Worm (Caenorhabditis elegans) whole organism, L1 larva: ENCODE measurements around the gene bcl-7.
A peak's percentile ranks its signal among the peaks of the same experiment; 100 is the strongest.

Source experiments
- C04F5.9 ChIP-seq: sonication (generic microtip); optimal IDR thresholded peaks from 2 replicates; lab custom pipeline; 2016; ENCODE audit warnings: missing genetic modification characterization, missing compliant biosample characterization
- C16A3.4 ChIP-seq: fragments of 150-350 bp; optimal IDR thresholded peaks from 2 replicates; lab custom pipeline; 2014; ENCODE audit warnings: missing biosample characterization, missing genetic modification characterization
- aly-2 ChIP-seq: fragments of 150-350 bp; optimal IDR thresholded peaks from 2 replicates; lab custom pipeline; 2014; ENCODE audit warnings: missing biosample characterization, missing genetic modification characterization
- ama-1 ChIP-seq: fragments of 150-350 bp; optimal IDR thresholded peaks from 2 replicates; lab custom pipeline; 2014
- blmp-1 ChIP-seq: fragments of 150-350 bp; optimal IDR thresholded peaks from 2 replicates; lab custom pipeline; 2014; ENCODE audit warnings: missing biosample characterization, missing genetic modification characterization
- ceh-63 ChIP-seq: fragments of 200-800 bp; sonication (Bioruptor generic); optimal IDR thresholded peaks from 2 replicates; lab custom pipeline; 2018; ENCODE audit warnings: mild to moderate bottlenecking, missing genetic modification characterization, missing compliant biosample characterization
- ceh-82 ChIP-seq, 3 experiments: fragments of 150-350 bp in 1 of 3; sonication (generic microtip) in 2 of 3; optimal IDR thresholded peaks; 2 replicates each; lab custom pipeline; 2014 to 2017; ENCODE audit warnings: missing biosample characterization in 3 of 3, missing genetic modification characterization in 3 of 3
- ceh-88 ChIP-seq: fragments of 200-800 bp; sonication (Bioruptor generic); IDR thresholded peaks from 2 replicates; pipeline ENCODE4 v1.3.6; 2022; ENCODE audit warnings: missing genetic modification characterization, missing compliant biosample characterization
- dsc-1 ChIP-seq: sonication (generic microtip); optimal IDR thresholded peaks from 2 replicates; lab custom pipeline; 2016; ENCODE audit warnings: mild to moderate bottlenecking, missing genetic modification characterization, missing compliant biosample characterization
- efl-1 ChIP-seq, 4 experiments: fragments of 150-350 bp; optimal IDR thresholded peaks in 3 of 4; peaks in 1 of 4; 1 replicate in 1 of 4; 2 replicates in 3 of 4; lab custom pipeline; 2014; ENCODE audit warnings: missing biosample characterization in 2 of 4, missing genetic modification characterization in 2 of 4, missing genetic modification reagents in 2 of 4
- elt-3 ChIP-seq, 6 experiments: fragments of 150-350 bp in 1 of 6; sonication (generic microtip); optimal IDR thresholded peaks; 2 replicates each; lab custom pipeline; 2017 to 2018; ENCODE audit warnings: missing biosample characterization in 6 of 6, missing genetic modification characterization in 6 of 6, inconsistent platforms in 1 of 6
- fkh-10 ChIP-seq: sonication (generic microtip); optimal IDR thresholded peaks from 2 replicates; lab custom pipeline; 2017; ENCODE audit warnings: missing biosample characterization, missing genetic modification reagents, missing genetic modification characterization
- fkh-4 ChIP-seq: sonication (generic microtip); optimal IDR thresholded peaks from 2 replicates; lab custom pipeline; 2016; ENCODE audit warnings: missing compliant biosample characterization, missing genetic modification characterization, borderline replicate concordance
- fkh-8 ChIP-seq: sonication (generic microtip); optimal IDR thresholded peaks from 2 replicates; lab custom pipeline; 2016; ENCODE audit warnings: mild to moderate bottlenecking, missing genetic modification characterization, missing compliant biosample characterization
- fos-1 ChIP-seq: fragments of 150-350 bp; optimal IDR thresholded peaks from 2 replicates; lab custom pipeline; 2014; ENCODE audit warnings: missing biosample characterization, missing genetic modification characterization
- grh-1 ChIP-seq: fragments of 200-800 bp; sonication (Bioruptor generic); IDR thresholded peaks from 2 replicates; pipeline ENCODE4 v1.3.6; 2022; ENCODE audit warnings: missing genetic modification reagents, missing genetic modification characterization, missing compliant biosample characterization
- jun-1 ChIP-seq: fragments of 150-350 bp; optimal IDR thresholded peaks from 2 replicates; lab custom pipeline; 2014; ENCODE audit warnings: missing biosample characterization, missing genetic modification reagents, missing genetic modification characterization
- lin-14 ChIP-seq: fragments of 200-800 bp; sonication (Bioruptor generic); optimal IDR thresholded peaks from 2 replicates; lab custom pipeline; 2018; ENCODE audit warnings: mild to moderate bottlenecking, missing genetic modification characterization, moderate library complexity, missing compliant biosample characterization
- lin-35 ChIP-seq, 2 experiments: fragments of 150-350 bp; optimal IDR thresholded peaks; 2 replicates each; lab custom pipeline; 2014; ENCODE audit warnings: missing biosample characterization in 2 of 2, missing genetic modification characterization in 2 of 2, missing genetic modification reagents in 2 of 2
- lir-3 ChIP-seq: sonication (generic microtip); optimal IDR thresholded peaks from 2 replicates; lab custom pipeline; 2016; ENCODE audit warnings: mild to moderate bottlenecking, missing genetic modification characterization, moderate library complexity, missing compliant biosample characterization; ENCODE audit not compliant: poor library complexity
- lsy-2 ChIP-seq, 2 experiments: fragments of 150-350 bp; optimal IDR thresholded peaks; 2 replicates each; lab custom pipeline; 2014; ENCODE audit warnings: missing biosample characterization in 2 of 2, missing genetic modification characterization in 2 of 2
- mep-1 ChIP-seq: fragments of 150-350 bp; optimal IDR thresholded peaks from 2 replicates; lab custom pipeline; 2014; ENCODE audit warnings: missing biosample characterization, missing genetic modification characterization
- nhr-11 ChIP-seq: fragments of 150-350 bp; optimal IDR thresholded peaks from 2 replicates; lab custom pipeline; 2014; ENCODE audit warnings: missing biosample characterization, missing genetic modification characterization
- nhr-12 ChIP-seq: sonication (generic microtip); optimal IDR thresholded peaks from 2 replicates; lab custom pipeline; 2017; ENCODE audit warnings: missing biosample characterization, missing genetic modification characterization
- nhr-20 ChIP-seq: sonication (generic microtip); optimal IDR thresholded peaks from 2 replicates; lab custom pipeline; 2016; ENCODE audit warnings: mild to moderate bottlenecking, missing genetic modification characterization, missing compliant biosample characterization
- nhr-28 ChIP-seq: fragments of 150-350 bp; optimal IDR thresholded peaks from 2 replicates; lab custom pipeline; 2014; ENCODE audit warnings: missing biosample characterization, missing genetic modification characterization
- nhr-47 ChIP-seq: sonication (generic microtip); optimal IDR thresholded peaks from 2 replicates; lab custom pipeline; 2016; ENCODE audit warnings: mild to moderate bottlenecking, missing genetic modification characterization, moderate library complexity, missing compliant biosample characterization
- nhr-71 ChIP-seq: sonication (generic microtip); optimal IDR thresholded peaks from 2 replicates; lab custom pipeline; 2016; ENCODE audit warnings: mild to moderate bottlenecking, missing genetic modification characterization, moderate library complexity, missing compliant biosample characterization
- nhr-84 ChIP-seq: sonication (generic microtip); optimal IDR thresholded peaks from 2 replicates; lab custom pipeline; 2017; ENCODE audit warnings: missing biosample characterization, missing genetic modification characterization
- nhr-85 ChIP-seq: sonication (generic microtip); peaks from one replicate; lab custom pipeline; 2016; ENCODE audit warnings: missing genetic modification characterization, inconsistent platforms, missing compliant biosample characterization
- nhr-90 ChIP-seq: sonication (generic microtip); optimal IDR thresholded peaks from 2 replicates; lab custom pipeline; 2016; ENCODE audit warnings: mild to moderate bottlenecking, missing genetic modification characterization, missing compliant biosample characterization; ENCODE audit not compliant: poor library complexity
- pag-3 ChIP-seq: sonication (generic microtip); optimal IDR thresholded peaks from 2 replicates; lab custom pipeline; 2017; ENCODE audit warnings: missing genetic modification characterization, mild to moderate bottlenecking, missing compliant biosample characterization, antibody characterized with exemption, borderline replicate concordance; ENCODE audit not compliant: insufficient read depth
- pqm-1 ChIP-seq: sonication (generic microtip); optimal IDR thresholded peaks from 3 replicates; lab custom pipeline; 2017; ENCODE audit warnings: missing biosample characterization, missing genetic modification characterization
- rnt-1 ChIP-seq: sonication (generic microtip); optimal IDR thresholded peaks from 2 replicates; lab custom pipeline; 2016; ENCODE audit warnings: mild to moderate bottlenecking, missing genetic modification characterization, moderate library complexity, missing compliant biosample characterization
- skn-1 ChIP-seq: fragments of 150-350 bp; optimal IDR thresholded peaks from 2 replicates; lab custom pipeline; 2014; ENCODE audit warnings: missing biosample characterization, missing genetic modification characterization
- snpc-4 ChIP-seq: fragments of 150-350 bp; optimal IDR thresholded peaks from 2 replicates; lab custom pipeline; 2014; ENCODE audit warnings: missing biosample characterization, missing genetic modification characterization
- snu-23 ChIP-seq: sonication (generic microtip); optimal IDR thresholded peaks from 2 replicates; lab custom pipeline; 2016; ENCODE audit warnings: missing genetic modification characterization, missing compliant biosample characterization
- sox-4 ChIP-seq: sonication (generic microtip); optimal IDR thresholded peaks from 2 replicates; lab custom pipeline; 2016; ENCODE audit warnings: missing genetic modification characterization, missing compliant biosample characterization
- sptf-1 ChIP-seq: fragments of 150-350 bp; optimal IDR thresholded peaks from 2 replicates; lab custom pipeline; 2014; ENCODE audit warnings: missing biosample characterization, missing genetic modification characterization
- swsn-7 ChIP-seq: sonication (generic microtip); optimal IDR thresholded peaks from 2 replicates; lab custom pipeline; 2016; ENCODE audit warnings: missing genetic modification characterization, missing compliant biosample characterization
- tbx-2 ChIP-seq: sonication (generic microtip); optimal IDR thresholded peaks from 2 replicates; lab custom pipeline; 2016; ENCODE audit warnings: missing genetic modification characterization, missing compliant biosample characterization
- unc-62 ChIP-seq: fragments of 150-350 bp; optimal IDR thresholded peaks from 2 replicates; lab custom pipeline; 2014; ENCODE audit warnings: missing biosample characterization, missing genetic modification reagents, missing genetic modification characterization
- vab-15 ChIP-seq: sonication (generic microtip); optimal IDR thresholded peaks from 2 replicates; lab custom pipeline; 2017; ENCODE audit warnings: missing genotype, mild to moderate bottlenecking, missing genetic modification characterization, missing compliant biosample characterization
- zag-1 ChIP-seq: fragments of 150-350 bp; optimal IDR thresholded peaks from 2 replicates; lab custom pipeline; 2014; ENCODE audit warnings: missing biosample characterization, missing genetic modification characterization
- ztf-11 ChIP-seq, 2 experiments: sonication (generic microtip); optimal IDR thresholded peaks; 2 replicates each; lab custom pipeline; 2016 to 2017; ENCODE audit warnings: missing genetic modification characterization in 2 of 2, missing biosample characterization in 1 of 2, missing compliant biosample characterization in 1 of 2
- ztf-4 ChIP-seq: fragments of 150-350 bp; optimal IDR thresholded peaks from 2 replicates; lab custom pipeline; 2014; ENCODE audit warnings: missing biosample characterization, missing genetic modification characterization

Gene bcl-7

DNA sequence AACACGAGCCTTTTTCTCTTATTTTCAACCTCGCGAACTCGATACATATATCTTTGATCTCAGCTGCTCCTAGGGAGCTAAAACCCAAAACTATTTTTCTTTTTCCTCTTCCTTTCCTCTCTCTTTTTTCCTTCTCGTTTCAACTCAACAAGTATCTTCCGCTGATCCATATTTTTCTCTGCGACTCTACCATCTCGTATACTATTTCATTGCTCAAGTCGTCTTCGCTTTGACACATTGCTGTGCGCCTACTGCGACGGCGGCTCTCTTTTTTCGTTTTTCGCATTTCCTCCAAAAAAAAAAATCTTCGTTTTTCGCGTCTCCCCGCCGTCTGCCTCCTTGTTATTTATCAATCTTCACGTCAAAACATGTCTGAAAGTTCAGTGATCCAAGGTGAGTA is 23.9 kb downstream of the bcl-7 start (continued):
- no peak for TF ChIP-seq jun-1 (tag; lab: Kevin White, UChicago)
- TF ChIP-seq ceh-88 (GFP tag; lab: Robert Waterston, UW), result no peak
- no peak for TF ChIP-seq ceh-63 (GFP tag; lab: Kevin White, UChicago)
- no peak for TF ChIP-seq nhr-85 (tag; lab: Kevin White, UChicago)
- TF ChIP-seq elt-3 (tag; optimal IDR thresholded peaks at IDR 0.05; lab: Kevin White, UChicago), result no peak
- peak; percentile 37 for TF ChIP-seq swsn-7 (tag; lab: Kevin White, UChicago)
- TF ChIP-seq blmp-1 (tag; lab: Kevin White, UChicago), result no peak
- no peak for TF ChIP-seq ztf-11 (tag; optimal IDR thresholded peaks at IDR 0.05; lab: Kevin White, UChicago)
- TF ChIP-seq unc-62, result no peak
- peak; percentile 81 for TF ChIP-seq fkh-10 (GFP tag; lab: Kevin White, UChicago)
- TF ChIP-seq ceh-82 (tag; optimal IDR thresholded peaks at IDR 0.05; lab: Kevin White, UChicago), result peak in 2 of 3 experiments; percentile 12 to 50
- TF ChIP-seq pqm-1 (tag; lab: Kevin White, UChicago), result no peak
- TF ChIP-seq rnt-1 (tag; lab: Kevin White, UChicago), result peak; percentile 61
- peak; percentile 22 for TF ChIP-seq dsc-1 (tag; lab: Kevin White, UChicago)
- TF ChIP-seq lir-3 (tag; lab: Kevin White, UChicago), result no peak
- peak; percentile 17 for TF ChIP-seq snu-23
- peak; percentile 21 to 33 for TF ChIP-seq efl-1 (optimal IDR thresholded peaks at IDR 0.05; lab: Kevin White, UChicago)
- peak in 1 of 2 experiments; percentile 86 for TF ChIP-seq efl-1 (GFP tag; optimal IDR thresholded peaks at IDR 0.05 in 1 of 2; lab: Kevin White, UChicago)
- no peak for TF ChIP-seq nhr-12 (tag; lab: Kevin White, UChicago)
- no peak for TF ChIP-seq ztf-4 (tag; lab: Kevin White, UChicago)
- TF ChIP-seq zag-1 (tag; lab: Kevin White, UChicago), result no peak
- no peak for TF ChIP-seq snpc-4 (tag; lab: Kevin White, UChicago)
- TF ChIP-seq nhr-90, result no peak
- TF ChIP-seq nhr-28 (tag; lab: Kevin White, UChicago), result no peak
- peak; percentile 34 for TF ChIP-seq nhr-47 (tag; lab: Kevin White, UChicago)
- TF ChIP-seq fkh-8, result no peak
- no peak for TF ChIP-seq C16A3.4

DNA sequence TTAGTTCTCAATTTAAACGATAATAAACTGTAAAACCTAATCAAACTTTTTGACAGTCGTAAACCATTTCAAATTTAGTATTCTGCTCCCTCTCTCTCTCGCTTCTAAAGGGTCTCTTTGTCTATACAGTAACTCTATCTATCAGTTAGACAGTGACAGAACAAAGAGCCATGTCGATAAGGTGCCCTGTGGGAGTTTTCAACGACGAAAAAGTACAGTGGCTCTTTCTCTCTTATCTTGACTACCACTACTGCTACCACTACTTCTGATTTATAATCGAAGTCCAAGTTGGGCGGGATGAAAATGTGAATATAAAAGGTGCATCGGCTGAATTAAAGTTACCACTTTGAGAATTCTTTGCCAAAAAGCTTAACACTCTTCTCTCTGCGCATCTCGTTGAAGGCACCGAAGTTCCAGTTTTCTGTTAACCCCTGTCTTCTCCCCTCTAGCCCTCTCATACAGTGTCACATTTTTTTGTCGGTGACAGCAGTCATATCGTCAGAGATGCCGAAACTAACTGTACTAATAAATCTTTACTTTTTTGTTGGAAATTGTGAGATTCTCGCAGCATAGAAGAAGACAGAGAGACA is 25.0 kb downstream of the bcl-7 start:
- no peak for TF ChIP-seq snu-23
- peak; percentile 1 for TF ChIP-seq rnt-1 (tag; lab: Kevin White, UChicago)
- TF ChIP-seq C04F5.9 (tag; lab: Kevin White, UChicago), result no peak
- no peak for TF ChIP-seq lsy-2 (tag; optimal IDR thresholded peaks at IDR 0.05; lab: Kevin White, UChicago)
- peak in 1 of 2 experiments; percentile 48 for TF ChIP-seq lin-35 (GFP tag; optimal IDR thresholded peaks at IDR 0.05; lab: Kevin White, UChicago)
- no peak for TF ChIP-seq efl-1 (optimal IDR thresholded peaks at IDR 0.05; lab: Kevin White, UChicago)
- peak in 1 of 2 experiments; percentile 68 for TF ChIP-seq efl-1 (GFP tag; optimal IDR thresholded peaks at IDR 0.05 in 1 of 2; lab: Kevin White, UChicago)

DNA sequence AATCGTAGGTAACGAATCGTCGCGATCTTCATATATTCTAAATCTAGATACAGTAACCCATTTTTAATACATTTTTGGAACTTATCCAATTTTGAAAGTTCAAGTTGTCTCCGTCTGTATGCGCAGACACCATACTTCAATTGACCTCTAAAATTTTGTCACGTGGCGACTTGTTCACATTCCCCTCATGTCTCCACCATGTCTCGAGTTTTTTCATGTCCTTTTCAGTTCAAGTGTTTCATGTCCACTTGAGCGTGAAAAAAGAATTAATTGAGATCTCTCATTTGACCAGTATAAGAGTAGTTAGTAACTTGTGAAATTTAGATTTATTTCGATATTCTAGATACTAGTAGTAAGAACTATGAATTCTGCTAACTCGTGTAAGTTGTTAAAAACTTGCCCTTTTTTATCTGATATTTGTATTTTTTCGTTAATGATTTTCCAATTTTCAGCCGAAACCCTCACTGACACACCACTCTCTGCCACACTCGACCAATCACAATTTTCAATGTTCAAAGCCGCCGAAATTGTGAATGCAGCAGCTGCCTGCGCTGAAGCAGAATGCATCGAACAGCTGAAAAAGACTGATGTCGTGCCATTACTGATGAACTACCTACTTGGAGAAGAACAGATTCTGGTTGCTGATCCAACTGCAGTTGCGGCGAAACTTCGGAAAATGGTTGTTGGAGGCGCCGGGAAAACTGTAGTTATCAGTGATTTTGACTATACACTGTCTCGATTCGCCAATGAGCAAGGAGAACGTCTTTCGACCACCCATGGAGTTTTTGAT is 25.9 kb downstream of the bcl-7 start:
- TF ChIP-seq aly-2 (tag; lab: Kevin White, UChicago) (no peak), snpc-4 (tag; lab: Kevin White, UChicago) (no peak), skn-1 (tag; lab: Kevin White, UChicago) (no peak), lsy-2 (tag; optimal IDR thresholded peaks at IDR 0.05; lab: Kevin White, UChicago) (peak; percentile 34 to 52), snu-23 (peak; percentile 72), grh-1 (peak; percentile 52; the same call in 1 of the 2 replicates), nhr-11 (tag; lab: Kevin White, UChicago) (no peak), lin-14 (peak; percentile 84), tbx-2 (peak; percentile 33), fos-1 (tag; lab: Kevin White, UChicago) (no peak), nhr-84 (tag; lab: Kevin White, UChicago) (no peak), ceh-82 (tag; optimal IDR thresholded peaks at IDR 0.05; lab: Kevin White, UChicago) (peak in 1 of 3 experiments; percentile 12), vab-15 (tag; lab: Kevin White, UChicago) (no peak), ama-1 (no peak), sox-4 (no peak), sptf-1 (no peak), lin-35 (GFP tag; optimal IDR thresholded peaks at IDR 0.05; lab: Kevin White, UChicago) (peak; percentile 3 to 53), fkh-4 (tag; lab: Kevin White, UChicago) (no peak), zag-1 (tag; lab: Kevin White, UChicago) (no peak), swsn-7 (tag; lab: Kevin White, UChicago) (peak; percentile 19), nhr-28 (tag; lab: Kevin White, UChicago) (no peak), mep-1 (tag; lab: Kevin White, UChicago) (peak; percentile 59), nhr-71 (tag; lab: Kevin White, UChicago) (peak; percentile 72), pag-3 (tag; lab: Kevin White, UChicago) (no peak), nhr-20 (tag; lab: Kevin White, UChicago) (peak; percentile 71)
